Worm (Caenorhabditis elegans) whole organism, young adult: ENCODE results near the gene pho-6.

Experiments
- him-1 ChIP-seq: sonication (generic microtip); optimal IDR thresholded peaks from 2 replicates; lab custom pipeline; 2016; ENCODE audit warnings: missing genotype, missing genetic modification reagents, missing genetic modification characterization, missing compliant biosample characterization
- let-607 ChIP-seq, 2 experiments: fragments of 200-800 bp in 1 of 2; sonication (Bioruptor generic) in 1 of 2; sonication (generic microtip) in 1 of 2; optimal IDR thresholded peaks; 2 replicates each; lab custom pipeline; 2016 to 2018; ENCODE audit warnings: mild to moderate bottlenecking in 2 of 2, missing compliant biosample characterization in 2 of 2, missing genetic modification characterization in 2 of 2, moderate library complexity in 2 of 2, missing genotype in 1 of 2
- mes-4 ChIP-seq: sonication (generic microtip); optimal IDR thresholded peaks from 2 replicates; lab custom pipeline; 2016; ENCODE audit warnings: missing genotype, missing genetic modification characterization, missing compliant biosample characterization
- tbp1 ChIP-seq: fragments of 200-800 bp; sonication (Bioruptor generic); optimal IDR thresholded peaks from 2 replicates; lab custom pipeline; 2018; ENCODE audit warnings: mild to moderate bottlenecking, missing genetic modification characterization, missing compliant biosample characterization

- TF ChIP-seq let-607 (tag; optimal IDR thresholded peaks at IDR 0.05; lab: Kevin White, UChicago) (no peak), tbp1 (no peak), mes-4 (tag; lab: Kevin White, UChicago) (no peak), him-1 (tag; lab: Kevin White, UChicago) (no peak)
Measured at ce11 chrV:8426210-8426609, 32.0 kb upstream of the pho-6 start.
